Worm (Caenorhabditis elegans) whole organism, L3 larva: ENCODE measurements around the gene srw-43.

Source experiments
- aly-2 ChIP-seq: fragments of 150-350 bp; optimal IDR thresholded peaks from 2 replicates; lab custom pipeline; 2014; ENCODE audit warnings: missing biosample characterization, missing genetic modification characterization
- ama-1 ChIP-seq: fragments of 150-350 bp; optimal IDR thresholded peaks from 2 replicates; lab custom pipeline; 2018
- ceh-82 ChIP-seq: fragments of 150-350 bp; optimal IDR thresholded peaks from 2 replicates; lab custom pipeline; 2014; ENCODE audit warnings: missing biosample characterization, missing genetic modification characterization
- elt-2 ChIP-seq: sonication (generic microtip); optimal IDR thresholded peaks from 2 replicates; lab custom pipeline; 2016; ENCODE audit warnings: missing genetic modification reagents, mild to moderate bottlenecking, missing genetic modification characterization, missing compliant biosample characterization
- lin-15B ChIP-seq: fragments of 150-350 bp; optimal IDR thresholded peaks from 2 replicates; lab custom pipeline; 2014; ENCODE audit warnings: missing biosample characterization, missing genetic modification characterization
- lsy-12 ChIP-seq: sonication (generic microtip); optimal IDR thresholded peaks from 2 replicates; lab custom pipeline; 2016; ENCODE audit warnings: mild to moderate bottlenecking, missing genetic modification characterization, missing compliant biosample characterization
- mml-1 ChIP-seq: fragments of 150-350 bp; sonication (generic microtip); optimal IDR thresholded peaks from 3 replicates; lab custom pipeline; 2014; ENCODE audit warnings: missing biosample characterization, missing genetic modification characterization
- nhr-237 ChIP-seq: fragments of 150-350 bp; optimal IDR thresholded peaks from 2 replicates; lab custom pipeline; 2014; ENCODE audit warnings: missing biosample characterization, missing genetic modification characterization
- nhr-25 ChIP-seq: sonication (generic microtip); optimal IDR thresholded peaks from 2 replicates; lab custom pipeline; 2017; ENCODE audit warnings: missing biosample characterization, missing genetic modification characterization
- nhr-28 ChIP-seq: fragments of 150-350 bp; optimal IDR thresholded peaks from 2 replicates; lab custom pipeline; 2014; ENCODE audit warnings: missing biosample characterization, missing genetic modification characterization
- nhr-77 ChIP-seq: fragments of 150-350 bp; optimal IDR thresholded peaks from 2 replicates; lab custom pipeline; 2014; ENCODE audit warnings: missing biosample characterization, missing genetic modification characterization
- unc-62 ChIP-seq: fragments of 150-350 bp; sonication (generic microtip); optimal IDR thresholded peaks from 4 replicates; lab custom pipeline; 2014; ENCODE audit warnings: missing biosample characterization, missing genetic modification reagents, missing genetic modification characterization

DNA sequence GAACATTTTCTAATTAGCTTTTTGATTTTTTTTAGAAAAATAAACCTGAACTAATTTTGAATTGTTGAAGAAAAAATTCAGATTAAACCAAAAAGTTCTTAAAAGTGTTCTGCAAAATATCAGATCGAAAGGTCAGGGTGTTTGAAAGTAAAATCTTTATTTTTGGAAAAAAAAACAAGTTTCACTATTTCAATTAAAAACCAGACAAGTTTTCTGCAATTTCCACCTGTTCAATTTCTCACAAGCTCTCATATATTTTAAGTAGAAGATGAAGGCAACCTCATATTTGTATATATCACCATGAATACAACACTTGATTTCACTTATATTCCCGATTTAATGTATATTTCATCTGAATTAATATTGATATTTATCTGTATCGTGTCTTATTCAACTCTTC lies 1.4 kb downstream of the srw-43 start, which contains the start of gene srz-102:
- no peak for TF ChIP-seq elt-2 (tag; lab: Kevin White, UChicago)
- no peak for TF ChIP-seq lsy-12 (tag; lab: Kevin White, UChicago)
- no peak for TF ChIP-seq nhr-237 (tag; lab: Kevin White, UChicago)
- no peak for TF ChIP-seq nhr-77 (tag; lab: Kevin White, UChicago)
- no peak for TF ChIP-seq ama-1 (lab: Kevin White, UChicago)
- TF ChIP-seq aly-2 (tag; lab: Kevin White, UChicago), result no peak
- TF ChIP-seq ceh-82 (tag; lab: Kevin White, UChicago), result no peak
- TF ChIP-seq nhr-28, result no peak
- no peak for TF ChIP-seq unc-62 (GFP tag; lab: Kevin White, UChicago)
- no peak for TF ChIP-seq mml-1 (tag; lab: Kevin White, UChicago)
- TF ChIP-seq lin-15B (tag; lab: Kevin White, UChicago), result no peak
- TF ChIP-seq nhr-25 (tag; lab: Kevin White, UChicago), result no peak
